Fruit fly (Drosophila melanogaster): Measurements from ENCODE around the gene CG44303.
A peak's percentile ranks its signal among the peaks of the same experiment; 100 is the strongest.

The CG44303 gene

DNA sequence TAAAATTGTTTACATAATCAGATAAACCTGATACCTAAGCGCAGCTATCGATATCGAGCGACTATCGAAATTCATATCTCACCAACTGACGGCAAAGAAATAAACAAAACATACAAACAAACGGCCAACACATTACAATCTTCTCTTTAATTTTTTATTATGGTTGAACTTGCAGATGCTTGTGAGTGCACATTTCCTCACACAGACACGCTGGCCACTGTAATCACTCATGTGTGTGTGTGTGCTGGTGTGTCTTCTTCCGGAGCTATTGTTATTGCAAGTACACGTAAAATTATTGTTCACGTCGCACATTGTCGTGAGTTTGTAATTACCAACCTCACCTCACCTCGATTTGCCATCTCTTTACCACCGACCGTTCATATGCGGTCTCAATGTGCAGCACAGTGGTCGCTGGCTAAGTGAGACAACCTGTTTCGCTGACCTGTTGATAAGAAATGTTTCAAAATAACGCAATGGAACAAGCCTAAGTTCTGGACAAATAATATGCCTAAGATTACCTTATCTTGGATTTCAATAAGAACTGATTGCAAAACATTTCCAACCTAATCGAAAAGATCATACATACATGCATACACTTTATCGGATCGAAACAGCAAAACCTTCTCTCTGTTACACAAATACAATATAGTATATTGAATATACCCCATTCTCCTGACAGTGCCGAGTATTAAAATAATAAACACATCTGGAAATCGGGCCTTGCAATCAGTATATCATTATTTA, 18.0 kb upstream of the CG44303 start:
- no peak for TF ChIP-seq CG13204 (GFP tag; optimal IDR thresholded peaks at IDR 0.05)
- TF ChIP-seq CG4496 (GFP tag; IDR thresholded peaks at IDR 0.05) = peak; percentile 49; the same call in 2 of the 3 replicates
- TF ChIP-seq rn (GFP tag; IDR thresholded peaks at IDR 0.05) = no peak
- no peak for TF ChIP-seq Ets98B (GFP tag; IDR thresholded peaks at IDR 0.05)
- no peak for TF ChIP-seq CG12605 (GFP tag; IDR thresholded peaks at IDR 0.05)
- TF ChIP-seq CG8159 (tag; optimal IDR thresholded peaks at IDR 0.05) = peak; percentile 21
- TF ChIP-seq CG34367 (tag; optimal IDR thresholded peaks at IDR 0.05) = peak; percentile 16
- peak; percentile 27 for TF ChIP-seq CG8301 (tag; optimal IDR thresholded peaks at IDR 0.05)
- no peak for TF ChIP-seq EcR (GFP tag; optimal IDR thresholded peaks at IDR 0.05)
- peak; percentile 30; the same call in 1 of the 2 replicates for TF ChIP-seq CG32121 (GFP tag; IDR thresholded peaks at IDR 0.05)
- peak; percentile 3 for TF ChIP-seq gl (tag; optimal IDR thresholded peaks at IDR 0.05)
- peak; percentile 28 for TF ChIP-seq Pif1B (GFP tag; optimal IDR thresholded peaks at IDR 0.05)
- peak; percentile 24 for TF ChIP-seq CG15710 (tag; optimal IDR thresholded peaks at IDR 0.05)
- TF ChIP-seq CG9948 (tag; optimal IDR thresholded peaks at IDR 0.05) = peak; percentile 23
- TF ChIP-seq CG14655 (GFP tag; optimal IDR thresholded peaks at IDR 0.05) = peak; percentile 65
- peak; percentile 8 for TF ChIP-seq Snoo (tag; optimal IDR thresholded peaks at IDR 0.05)
- no peak for TF ChIP-seq D1 (tag; optimal IDR thresholded peaks at IDR 0.05)
- peak; percentile 22 for TF ChIP-seq Pif1A (GFP tag; optimal IDR thresholded peaks at IDR 0.05)
- peak; percentile 25 for TF ChIP-seq CG17806 (tag; optimal IDR thresholded peaks at IDR 0.05)
- TF ChIP-seq CG10348 (GFP tag; IDR thresholded peaks at IDR 0.05) = no peak
- peak; percentile 60; the same call in 1 of the 3 replicates for TF ChIP-seq fd96Ca (GFP tag; IDR thresholded peaks at IDR 0.05)

DNA sequence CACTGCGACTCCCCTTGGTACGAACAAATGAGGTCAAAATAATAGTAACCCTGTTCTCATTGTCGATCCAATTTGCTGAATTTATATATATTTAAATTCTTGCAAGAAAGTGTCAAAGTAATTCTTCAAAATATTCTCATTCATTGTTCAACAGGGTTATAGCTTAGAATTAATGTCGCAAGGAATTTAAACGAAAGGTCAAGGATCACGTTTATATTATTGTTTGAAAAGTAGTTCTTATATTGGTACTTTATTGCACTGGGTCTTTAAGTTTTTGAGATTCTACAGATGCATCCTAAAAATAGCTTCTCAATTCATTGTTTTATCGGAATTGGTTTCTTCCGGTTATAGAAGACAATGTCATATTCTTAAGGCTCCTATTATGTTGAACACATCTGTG, 16.7 kb upstream of the CG44303 start:
- TF ChIP-seq Pif1B (GFP tag; optimal IDR thresholded peaks at IDR 0.05) = peak; percentile 16
- TF ChIP-seq CG10348 (GFP tag; IDR thresholded peaks at IDR 0.05) = no peak
- TF ChIP-seq CG8159 (tag; optimal IDR thresholded peaks at IDR 0.05) = peak; percentile 63
- no peak for TF ChIP-seq Ets98B (GFP tag; IDR thresholded peaks at IDR 0.05)
- TF ChIP-seq gl (tag; optimal IDR thresholded peaks at IDR 0.05) = no peak
- no peak for TF ChIP-seq D1 (tag; optimal IDR thresholded peaks at IDR 0.05)
- TF ChIP-seq EcR (GFP tag; optimal IDR thresholded peaks at IDR 0.05) = no peak
- TF ChIP-seq CG15710 (tag; optimal IDR thresholded peaks at IDR 0.05) = peak; percentile 53
- TF ChIP-seq CG34367 (tag; optimal IDR thresholded peaks at IDR 0.05) = peak; percentile 33
- no peak for TF ChIP-seq CG13204 (GFP tag; optimal IDR thresholded peaks at IDR 0.05)
- TF ChIP-seq fd96Ca (GFP tag; IDR thresholded peaks at IDR 0.05) = no peak
- peak; percentile 28 for TF ChIP-seq CG17806 (tag; optimal IDR thresholded peaks at IDR 0.05)
- no peak for TF ChIP-seq CG32121 (GFP tag; IDR thresholded peaks at IDR 0.05)
- no peak for TF ChIP-seq rn (GFP tag; IDR thresholded peaks at IDR 0.05)
- TF ChIP-seq CG14655 (GFP tag; optimal IDR thresholded peaks at IDR 0.05) = peak; percentile 65
- no peak for TF ChIP-seq Snoo (tag; optimal IDR thresholded peaks at IDR 0.05)
- TF ChIP-seq CG8301 (tag; optimal IDR thresholded peaks at IDR 0.05) = peak; percentile 49
- TF ChIP-seq CG4496 (GFP tag; IDR thresholded peaks at IDR 0.05) = no peak
- peak; percentile 52 for TF ChIP-seq CG9948 (tag; optimal IDR thresholded peaks at IDR 0.05)
- peak; percentile 51 for TF ChIP-seq Pif1A (GFP tag; optimal IDR thresholded peaks at IDR 0.05)
- TF ChIP-seq CG12605 (GFP tag; IDR thresholded peaks at IDR 0.05) = no peak

DNA sequence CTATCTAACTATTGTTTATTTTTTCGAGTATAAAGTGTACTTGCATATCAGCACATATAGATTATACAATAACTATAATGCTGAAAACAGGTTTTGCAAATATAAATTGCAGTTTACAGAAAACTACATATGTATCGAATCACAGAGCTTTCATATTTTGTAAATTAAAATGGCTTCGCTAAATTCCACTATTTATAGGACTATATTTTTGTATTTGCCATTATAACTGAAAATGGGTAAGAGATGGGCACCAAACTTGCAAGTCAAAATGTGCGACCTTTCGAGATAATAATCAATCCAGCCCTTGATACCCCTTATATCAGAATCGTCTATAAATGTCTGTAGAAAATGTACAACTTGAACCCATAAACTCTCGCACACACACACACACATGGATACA, 16.0 kb upstream of the CG44303 start:
- TF ChIP-seq CG9948 (tag; optimal IDR thresholded peaks at IDR 0.05) (peak; percentile 22), CG8159 (tag; optimal IDR thresholded peaks at IDR 0.05) (peak; percentile 39), Ets98B (GFP tag; IDR thresholded peaks at IDR 0.05) (no peak), CG8301 (tag; optimal IDR thresholded peaks at IDR 0.05) (peak; percentile 15), CG15710 (tag; optimal IDR thresholded peaks at IDR 0.05) (peak; percentile 6), D1 (tag; optimal IDR thresholded peaks at IDR 0.05) (no peak), CG17806 (tag; optimal IDR thresholded peaks at IDR 0.05) (peak; percentile 6), CG14655 (GFP tag; optimal IDR thresholded peaks at IDR 0.05) (peak; percentile 64), CG10348 (GFP tag; IDR thresholded peaks at IDR 0.05) (no peak), CG4496 (GFP tag; IDR thresholded peaks at IDR 0.05) (peak; percentile 38; the same call in 1 of the 3 replicates), gl (tag; optimal IDR thresholded peaks at IDR 0.05) (no peak), CG34367 (tag; optimal IDR thresholded peaks at IDR 0.05) (peak; percentile 14), CG12605 (GFP tag; IDR thresholded peaks at IDR 0.05) (0 out of 2 replicates have a peak, but pooled peaks have one; percentile 5)

DNA sequence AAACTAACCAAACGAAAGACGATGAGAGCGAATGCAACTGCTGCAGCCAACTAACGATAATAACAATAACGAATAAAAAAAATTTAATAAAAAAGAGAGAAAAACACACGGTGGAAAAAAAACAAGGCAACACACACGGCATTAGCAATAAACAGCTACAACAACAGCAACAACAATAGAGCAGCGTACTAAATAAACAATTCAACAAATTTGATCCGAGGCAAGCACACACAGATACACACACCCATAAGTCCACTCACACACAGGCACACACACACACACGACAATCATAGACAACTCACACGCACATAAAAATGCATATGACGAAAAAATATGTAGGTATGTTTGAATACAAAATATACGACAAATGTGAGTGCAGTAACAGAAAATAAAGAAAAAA, 15.4 kb upstream of the CG44303 start:
- TF ChIP-seq CG13204 (GFP tag; optimal IDR thresholded peaks at IDR 0.05) (no peak), CG12605 (GFP tag; IDR thresholded peaks at IDR 0.05) (peak; percentile 32; the same call in 1 of the 2 replicates), EcR (GFP tag; optimal IDR thresholded peaks at IDR 0.05) (no peak), CG14655 (GFP tag; optimal IDR thresholded peaks at IDR 0.05) (no peak), fd96Ca (GFP tag; IDR thresholded peaks at IDR 0.05) (peak; percentile 31; the same call in 1 of the 3 replicates), CG9948 (tag; optimal IDR thresholded peaks at IDR 0.05) (no peak), Pif1A (GFP tag; optimal IDR thresholded peaks at IDR 0.05) (no peak), D1 (tag; optimal IDR thresholded peaks at IDR 0.05) (no peak), CG4496 (GFP tag; IDR thresholded peaks at IDR 0.05) (peak; percentile 67), CG17806 (tag; optimal IDR thresholded peaks at IDR 0.05) (no peak), CG32121 (GFP tag; IDR thresholded peaks at IDR 0.05) (peak; percentile 31; the same call in 1 of the 2 replicates), gl (tag; optimal IDR thresholded peaks at IDR 0.05) (no peak), rn (GFP tag; IDR thresholded peaks at IDR 0.05) (no peak)

DNA sequence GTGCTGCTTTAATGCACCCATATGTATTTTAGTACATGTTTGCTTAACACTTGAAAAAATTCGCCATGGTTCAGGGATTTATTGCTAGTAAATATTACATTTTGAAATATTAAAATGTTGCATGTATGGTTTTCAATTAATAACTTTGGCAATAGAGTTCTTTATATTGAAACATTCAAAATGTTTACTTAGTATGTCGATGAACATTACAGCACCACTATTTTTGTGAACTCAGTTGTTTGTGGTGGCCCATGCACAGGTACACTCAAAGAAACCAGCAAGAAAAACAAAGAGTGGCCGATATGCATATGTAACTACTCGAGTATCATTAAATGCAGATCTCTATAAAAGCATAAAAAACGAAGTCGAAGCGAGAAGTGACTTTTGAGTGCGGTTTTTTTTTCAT, 14.8 kb upstream of the CG44303 start:
- TF ChIP-seq CG10348 (GFP tag; IDR thresholded peaks at IDR 0.05) (0 out of 2 replicates have a peak, but pooled peaks have one; percentile 45), Pif1B (GFP tag; optimal IDR thresholded peaks at IDR 0.05) (peak; percentile 67), CG17806 (tag; optimal IDR thresholded peaks at IDR 0.05) (peak; percentile 74), CG4496 (GFP tag; IDR thresholded peaks at IDR 0.05) (peak; percentile 88), Snoo (tag; optimal IDR thresholded peaks at IDR 0.05) (peak; percentile 9), rn (GFP tag; IDR thresholded peaks at IDR 0.05) (peak; percentile 51), CG8159 (tag; optimal IDR thresholded peaks at IDR 0.05) (peak; percentile 83), Ets98B (GFP tag; IDR thresholded peaks at IDR 0.05) (peak; percentile 78), CG34367 (tag; optimal IDR thresholded peaks at IDR 0.05) (peak; percentile 74), EcR (GFP tag; optimal IDR thresholded peaks at IDR 0.05) (no peak), CG32121 (GFP tag; IDR thresholded peaks at IDR 0.05) (peak; percentile 83), CG9948 (tag; optimal IDR thresholded peaks at IDR 0.05) (peak; percentile 74), CG13204 (GFP tag; optimal IDR thresholded peaks at IDR 0.05) (peak; percentile 54), fd96Ca (GFP tag; IDR thresholded peaks at IDR 0.05) (peak; percentile 66; the same call in 2 of the 3 replicates), D1 (tag; optimal IDR thresholded peaks at IDR 0.05) (peak; percentile 43), CG12605 (GFP tag; IDR thresholded peaks at IDR 0.05) (peak; percentile 53; the same call in 1 of the 2 replicates), gl (tag; optimal IDR thresholded peaks at IDR 0.05) (peak; percentile 33), Pif1A (GFP tag; optimal IDR thresholded peaks at IDR 0.05) (peak; percentile 74), CG15710 (tag; optimal IDR thresholded peaks at IDR 0.05) (peak; percentile 78), CG8301 (tag; optimal IDR thresholded peaks at IDR 0.05) (peak; percentile 80), CG14655 (GFP tag; optimal IDR thresholded peaks at IDR 0.05) (peak; percentile 82)

Measured in whole organism, pupa.